Fruit fly (Drosophila melanogaster): ENCODE measurements around the gene sky.

Gene sky

DNA sequence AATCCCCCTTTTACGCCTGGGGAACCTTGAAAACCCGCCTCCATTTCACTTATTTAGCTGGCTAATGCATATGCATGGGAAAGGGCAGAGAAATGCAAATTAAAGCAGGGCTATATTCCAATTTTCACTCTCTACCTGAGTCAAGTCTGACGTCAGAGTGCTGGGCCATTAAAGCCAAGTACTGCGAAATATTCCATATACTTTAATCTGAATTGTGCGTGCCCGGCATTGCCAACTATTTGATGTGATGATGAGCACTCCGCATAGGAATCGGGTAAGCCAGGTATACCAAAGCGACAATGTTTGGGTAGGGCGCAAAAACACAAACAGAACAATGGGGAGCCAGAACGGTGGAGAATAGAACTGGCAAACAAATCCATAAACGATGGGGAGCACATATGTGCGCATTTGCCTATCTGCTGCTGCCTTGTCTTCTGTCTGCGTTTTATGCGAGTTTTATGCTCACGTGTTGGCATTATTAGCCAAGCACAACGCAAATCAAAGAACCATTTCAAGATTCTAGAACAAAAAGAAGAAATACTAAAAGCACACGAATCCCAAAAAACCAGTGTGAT, 39.1 kb downstream of the sky start:
- TF ChIP-seq Abd-B (GFP tag; optimal IDR thresholded peaks at IDR 0.05) (no peak), tai (GFP tag; optimal IDR thresholded peaks at IDR 0.05) (no peak), Mio (GFP tag; optimal IDR thresholded peaks at IDR 0.05) (no peak), dsf (GFP tag; optimal IDR thresholded peaks at IDR 0.05; ENCODE audit: borderline replicate concordance) (no peak), foxo (GFP tag; optimal IDR thresholded peaks at IDR 0.05) (no peak), Hr78 (GFP tag; optimal IDR thresholded peaks at IDR 0.05) (no peak), HLH106 (tag; optimal IDR thresholded peaks at IDR 0.05) (no peak), psq (GFP tag; optimal IDR thresholded peaks at IDR 0.05) (no peak), N (GFP tag; optimal IDR thresholded peaks at IDR 0.05) (no peak), h (GFP tag; optimal IDR thresholded peaks at IDR 0.05) (no peak), br (GFP tag; optimal IDR thresholded peaks at IDR 0.05) (no peak), usp (GFP tag; optimal IDR thresholded peaks at IDR 0.05) (no peak)

- no peak for TF ChIP-seq HLH106 (tag; optimal IDR thresholded peaks at IDR 0.05)
- TF ChIP-seq usp (GFP tag; optimal IDR thresholded peaks at IDR 0.05) = no peak
These were observed 40.3 kb downstream of the sky start for dm6 chr2L:20878463-20878862.

DNA sequence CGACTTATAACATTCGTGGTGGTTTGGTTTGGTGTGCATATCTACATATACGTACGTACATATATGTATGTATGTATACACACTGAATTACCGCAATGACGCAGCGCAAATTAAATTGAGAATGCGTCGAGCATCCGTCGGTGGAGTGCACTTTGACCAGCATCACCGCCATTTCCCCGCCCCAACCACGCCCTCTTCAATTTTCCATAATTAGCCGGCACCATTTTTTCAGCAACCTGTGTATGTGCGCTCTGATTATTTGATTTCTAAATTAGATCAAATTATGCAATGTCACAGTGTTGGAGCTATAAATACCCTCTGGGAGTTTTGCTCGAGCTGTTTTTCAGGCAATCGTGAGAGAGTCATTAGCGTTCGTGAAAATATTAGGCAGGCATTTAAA, 40.7 kb downstream of the sky start:
- TF ChIP-seq Hr78 (GFP tag; optimal IDR thresholded peaks at IDR 0.05) = no peak
- TF ChIP-seq usp (GFP tag; optimal IDR thresholded peaks at IDR 0.05) = no peak
- TF ChIP-seq dmrt93B (GFP tag; optimal IDR thresholded peaks at IDR 0.05) = no peak
- TF ChIP-seq tai (GFP tag; optimal IDR thresholded peaks at IDR 0.05) = no peak
- no peak for TF ChIP-seq dl (GFP tag; optimal IDR thresholded peaks at IDR 0.05; ENCODE audit: insufficient read depth in 1 of 2, partially characterized antibody in 2 of 2)
- TF ChIP-seq rgr (GFP tag; optimal IDR thresholded peaks at IDR 0.05) = no peak
- no peak for TF ChIP-seq jim (GFP tag; optimal IDR thresholded peaks at IDR 0.05)
- no peak for TF ChIP-seq Myc (optimal IDR thresholded peaks at IDR 0.05)
- TF ChIP-seq br (GFP tag; optimal IDR thresholded peaks at IDR 0.05) = no peak
- TF ChIP-seq CG9705 (GFP tag; optimal IDR thresholded peaks at IDR 0.05) = no peak
- no peak for TF ChIP-seq sv (GFP tag; optimal IDR thresholded peaks at IDR 0.05)
- no peak for TF ChIP-seq h (GFP tag; optimal IDR thresholded peaks at IDR 0.05)
- TF ChIP-seq pan (optimal IDR thresholded peaks at IDR 0.05) = no peak
- TF ChIP-seq ey (GFP tag; optimal IDR thresholded peaks at IDR 0.05) = no peak
- TF ChIP-seq GATAd (GFP tag; optimal IDR thresholded peaks at IDR 0.05) = no peak

- TF ChIP-seq rgr (GFP tag; optimal IDR thresholded peaks at IDR 0.05) (no peak), Myc (optimal IDR thresholded peaks at IDR 0.05) (peak; percentile 75)
These were observed 44.2 kb downstream of the sky start for dm6 chr2L:20874514-20874913.

- no peak for TF ChIP-seq lola (GFP tag; optimal IDR thresholded peaks at IDR 0.05)
- no peak for TF ChIP-seq ey (GFP tag; optimal IDR thresholded peaks at IDR 0.05)
- no peak for TF ChIP-seq foxo (GFP tag; optimal IDR thresholded peaks at IDR 0.05)
- TF ChIP-seq dsf (GFP tag; optimal IDR thresholded peaks at IDR 0.05; ENCODE audit: borderline replicate concordance) = no peak
- no peak for TF ChIP-seq Sp1 (GFP tag; optimal IDR thresholded peaks at IDR 0.05)
- TF ChIP-seq N (GFP tag; optimal IDR thresholded peaks at IDR 0.05) = no peak
- TF ChIP-seq psq (GFP tag; optimal IDR thresholded peaks at IDR 0.05) = no peak
- no peak for TF ChIP-seq Dfd (GFP tag; optimal IDR thresholded peaks at IDR 0.05)
- no peak for TF ChIP-seq Vsx2 (GFP tag; optimal IDR thresholded peaks at IDR 0.05; ENCODE audit: partially characterized antibody)
These were observed 48.9 kb downstream of the sky start, which contains the start of gene CG14401 for dm6 chr2L:20869804-20870295. TSS of gene CG14401 (plus strand) at chr2L:20869854.

DNA sequence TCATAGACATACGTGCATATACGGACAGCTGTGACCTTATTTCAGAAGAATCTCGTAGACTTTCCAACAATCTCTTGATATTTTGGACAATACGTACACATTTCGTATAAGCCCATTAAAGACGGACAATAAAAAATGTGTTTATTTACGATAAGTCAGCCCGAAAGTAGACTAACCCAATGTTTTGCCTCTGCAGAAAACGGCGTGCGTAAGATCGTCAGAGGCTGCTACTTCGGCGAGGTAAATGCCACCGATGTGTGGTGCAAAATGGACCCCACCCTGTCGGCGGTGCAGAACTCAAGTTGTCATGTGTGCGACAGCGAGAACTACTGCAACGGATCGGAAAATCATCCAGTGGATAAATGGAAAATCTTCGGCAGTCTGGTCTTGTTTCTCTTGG, 49.8 kb downstream of the sky start:
- TF ChIP-seq CG9705 (GFP tag; optimal IDR thresholded peaks at IDR 0.05) = no peak
- TF ChIP-seq jim (GFP tag; optimal IDR thresholded peaks at IDR 0.05) = no peak
- TF ChIP-seq Myc (optimal IDR thresholded peaks at IDR 0.05) = peak; percentile 30
- no peak for TF ChIP-seq dsf (GFP tag; optimal IDR thresholded peaks at IDR 0.05; ENCODE audit: borderline replicate concordance)

DNA sequence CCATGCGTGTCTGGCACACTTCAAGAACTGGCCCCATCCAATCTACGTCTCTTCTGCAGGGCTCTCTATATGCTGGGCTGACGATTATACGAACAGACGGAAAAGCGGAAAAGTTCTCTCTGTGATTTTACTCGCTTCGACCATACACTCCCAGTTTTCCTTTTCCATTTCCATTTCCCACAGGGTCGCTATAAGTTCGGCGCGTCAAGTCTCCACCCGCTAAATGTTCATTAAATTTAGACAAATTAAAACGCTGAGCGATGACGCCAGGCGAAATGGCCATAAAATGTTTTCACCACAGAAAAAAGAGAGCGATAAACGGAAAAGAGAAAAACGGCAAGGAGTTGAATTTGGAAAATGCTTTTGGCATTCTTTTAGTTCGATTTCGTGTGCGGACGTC, 51.4 kb downstream of the sky start, which contains the start of gene CG31675:
Gene CG31675, plus strand, starts transcription at position 375 of the 400 bp plus-strand sequence.
- TF ChIP-seq dmrt93B (GFP tag; optimal IDR thresholded peaks at IDR 0.05) = no peak
- TF ChIP-seq Vsx2 (GFP tag; optimal IDR thresholded peaks at IDR 0.05; ENCODE audit: partially characterized antibody) = no peak
- no peak for TF ChIP-seq GATAd (GFP tag; optimal IDR thresholded peaks at IDR 0.05)
- TF ChIP-seq HLH106 (tag; optimal IDR thresholded peaks at IDR 0.05) = no peak
- TF ChIP-seq CG9705 (GFP tag; optimal IDR thresholded peaks at IDR 0.05) = no peak
- TF ChIP-seq rgr (GFP tag; optimal IDR thresholded peaks at IDR 0.05) = no peak
- TF ChIP-seq OdsH (GFP tag; optimal IDR thresholded peaks at IDR 0.05) = no peak
- no peak for TF ChIP-seq fru (GFP tag; optimal IDR thresholded peaks at IDR 0.05)
- TF ChIP-seq CG32264 (GFP tag; optimal IDR thresholded peaks at IDR 0.05) = no peak
- no peak for TF ChIP-seq Mio (GFP tag; optimal IDR thresholded peaks at IDR 0.05)
- TF ChIP-seq Myc (optimal IDR thresholded peaks at IDR 0.05) = no peak
- TF ChIP-seq Hr78 (GFP tag; optimal IDR thresholded peaks at IDR 0.05) = no peak
- no peak for TF ChIP-seq pan (optimal IDR thresholded peaks at IDR 0.05)
- no peak for TF ChIP-seq h (GFP tag; optimal IDR thresholded peaks at IDR 0.05)
- TF ChIP-seq Hr83 (GFP tag; optimal IDR thresholded peaks at IDR 0.05; ENCODE audit: poor library complexity, severe bottlenecking) = no peak
- TF ChIP-seq brk (GFP tag; optimal IDR thresholded peaks at IDR 0.05) = no peak
- no peak for TF ChIP-seq Abd-B (GFP tag; optimal IDR thresholded peaks at IDR 0.05)
- TF ChIP-seq lola (GFP tag; optimal IDR thresholded peaks at IDR 0.05) = no peak
- TF ChIP-seq foxo (GFP tag; optimal IDR thresholded peaks at IDR 0.05) = no peak
